Comparison of ENCODE assay signal across 2 worm cellular contexts in the genomic region with DNA sequence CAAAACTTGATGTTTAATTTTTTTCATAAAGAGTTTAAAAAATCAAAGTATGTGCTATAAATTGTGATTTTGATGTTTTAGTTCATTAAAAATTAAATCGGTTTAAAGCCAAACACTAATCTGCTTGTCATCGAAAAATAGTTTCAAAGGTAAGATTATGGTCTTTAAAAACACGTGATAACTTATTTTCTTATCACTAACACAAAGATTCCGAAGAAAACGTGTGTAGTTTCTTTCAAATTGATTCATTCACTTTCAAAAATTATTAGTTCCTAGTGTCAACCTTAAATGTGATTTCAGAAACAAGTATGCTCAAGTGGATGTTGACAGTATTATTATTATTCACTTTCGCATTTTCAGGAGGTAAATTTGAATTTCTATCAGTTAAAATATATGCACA.
TF ChIP-seq lines count a peak whose summit lies in the region.

Gene E02H4.7, plus strand, starts transcription at position 301 of the 400 bp plus-strand sequence.

TF ChIP-seq in whole organism, L1 larva, 84 proteins besides CTCF, POLR2A, EP300 and RAD21:
- no peak for TF ChIP-seq snpc-4 (tag; optimal IDR thresholded peaks at IDR 0.05; lab: Kevin White, UChicago)
- no peak for TF ChIP-seq fkh-10 (GFP tag; optimal IDR thresholded peaks at IDR 0.05; lab: Kevin White, UChicago)
- no peak for TF ChIP-seq nhr-19 (GFP tag; conservative IDR thresholded peaks at IDR 0.05; lab: Robert Waterston, UW)
- TF ChIP-seq elt-2 (tag; optimal IDR thresholded peaks at IDR 0.05; lab: Kevin White, UChicago): peak; percentile 43
- TF ChIP-seq efl-1 (optimal IDR thresholded peaks at IDR 0.05; lab: Kevin White, UChicago): no peak
- peak in 1 of 2 experiments; percentile 68 for TF ChIP-seq efl-1 (GFP tag; optimal IDR thresholded peaks at IDR 0.05 in 1 of 2; lab: Kevin White, UChicago)

TF ChIP-seq in whole organism, L3 larva, 47 proteins besides CTCF, POLR2A, EP300 and RAD21:
- TF ChIP-seq pqm-1 (tag; optimal IDR thresholded peaks at IDR 0.05; lab: Kevin White, UChicago) (peak; percentile 12), hmg-11 (tag; optimal IDR thresholded peaks at IDR 0.05; lab: Kevin White, UChicago) (no peak), elt-2 (tag; optimal IDR thresholded peaks at IDR 0.05; lab: Kevin White, UChicago) (peak; percentile 36), ceh-82 (tag; optimal IDR thresholded peaks at IDR 0.05; lab: Kevin White, UChicago) (no peak)

Comparison
In these comparisons a context has a peak if more than half of its experiments do, and no peak if none do; other contexts are left out.
1. Of the 26 proteins assayed by ChIP-seq in both whole organism, L1 larva and whole organism, L3 larva: peak only in whole organism, L1 larva: none; only in whole organism, L3 larva: pqm-1; in both: elt-2; in neither: 24.